Fruit fly (Drosophila melanogaster): Measurements from ENCODE around the gene scro.

scro gene

dm6 chr3L:24723734-24724336, at the start of gene scro:
scro (plus strand) TSS chr3L:24724162.
- TF ChIP-seq svp (GFP tag) (peak; percentile 44), CG32006 (GFP tag; optimal IDR thresholded peaks at IDR 0.05) (no peak), CG3919 (GFP tag; optimal IDR thresholded peaks at IDR 0.05) (no peak), acj6 (GFP tag; optimal IDR thresholded peaks at IDR 0.05) (no peak), fkh (GFP tag; optimal IDR thresholded peaks at IDR 0.05) (peak; percentile 85)

DNA sequence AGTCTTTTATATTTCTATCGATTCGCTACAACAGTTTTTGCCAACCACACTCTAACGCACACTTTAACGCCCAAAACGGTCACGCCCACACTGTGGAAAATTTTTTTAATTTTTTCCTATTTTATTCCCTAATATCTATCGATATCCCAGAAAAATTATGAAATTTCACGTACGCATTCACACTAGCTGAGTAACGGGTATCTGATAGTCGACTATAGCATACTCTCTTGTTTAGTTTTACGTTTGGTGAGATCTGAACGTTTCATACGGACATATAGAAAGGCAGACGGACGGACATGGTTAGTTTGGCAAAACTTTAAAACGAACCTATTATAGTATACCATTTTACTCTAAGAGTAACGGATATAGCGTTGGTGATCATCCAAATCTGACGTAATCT, 1.8 kb upstream of the scro start:
- TF ChIP-seq Eip78C (GFP tag) (peak; percentile 2), CG8632 (GFP tag; optimal IDR thresholded peaks at IDR 0.05) (no peak), svp (GFP tag) (peak; percentile 24)
